Fruit fly (Drosophila melanogaster): ENCODE results near the gene CG43390.

DNA sequence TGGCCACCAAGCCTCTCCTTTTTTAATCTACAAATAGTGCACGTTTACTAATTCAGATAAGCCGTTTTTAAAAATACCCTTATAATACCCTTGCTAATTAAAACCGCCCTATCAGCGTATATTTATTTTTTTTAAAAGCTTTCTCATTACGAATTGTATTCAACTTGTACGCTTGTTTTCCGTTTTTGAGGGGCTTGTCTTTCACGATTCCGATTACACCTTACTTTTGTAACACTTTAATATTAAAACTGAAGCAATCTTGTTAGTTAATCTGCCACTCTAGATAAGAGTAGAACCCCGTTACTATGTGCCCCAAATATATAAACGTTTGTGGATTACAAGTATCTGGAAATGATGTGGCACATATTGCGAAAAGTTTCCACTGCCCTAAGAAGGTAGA, 43.0 kb upstream of the CG43390 start:
- TF ChIP-seq Doc3 (GFP tag; IDR thresholded peaks at IDR 0.05; ENCODE audit: partially characterized antibody) (no peak), Xbp1 (GFP tag; optimal IDR thresholded peaks at IDR 0.05) (no peak), HmgZ (tag; optimal IDR thresholded peaks at IDR 0.05) (no peak), CG8478 (optimal IDR thresholded peaks at IDR 0.05) (no peak), Pdp1 (GFP tag; optimal IDR thresholded peaks at IDR 0.05) (peak in 1 of 2 experiments; percentile 13), CG12942 (GFP tag; optimal IDR thresholded peaks at IDR 0.05) (no peak), CG4328 (GFP tag; optimal IDR thresholded peaks at IDR 0.05) (no peak), CG10565 (GFP tag; optimal IDR thresholded peaks at IDR 0.05) (no peak)
